Fruit fly (Drosophila melanogaster) whole organism, embryonic: ENCODE data around the gene UQCR-14.

Experiments used
- Aef1 ChIP-seq: fragments of 200-800 bp; sonication (Bioruptor generic); IDR thresholded peaks from 3 replicates; pipeline ENCODE4 v1.3.6; 2022; ENCODE audit warnings: missing biosample characterization, missing genetic modification characterization
- Bgb ChIP-seq: fragments of 200-800 bp; sonication (Bioruptor generic); IDR thresholded peaks from 2 replicates; pipeline ENCODE4 v1.3.6; 2022; ENCODE audit warnings: missing biosample characterization, missing genetic modification characterization; ENCODE audit not compliant: partially characterized antibody
- CG10543 ChIP-seq: fragments of 200-800 bp; sonication (Bioruptor generic); optimal IDR thresholded peaks from 3 replicates; lab custom pipeline; 2017; ENCODE audit warnings: missing biosample characterization, mild to moderate bottlenecking, missing genetic modification characterization, moderate library complexity
- CG10979 ChIP-seq: fragments of 200-800 bp; sonication (Bioruptor generic); optimal IDR thresholded peaks from 2 replicates; lab custom pipeline; 2018; ENCODE audit warnings: missing biosample characterization, mild to moderate bottlenecking, missing genetic modification characterization, moderate library complexity
- CG12769 ChIP-seq: fragments of 200-800 bp; sonication (Bioruptor generic); optimal IDR thresholded peaks from 2 replicates; lab custom pipeline; 2019; ENCODE audit warnings: missing biosample characterization, mild to moderate bottlenecking, missing genetic modification characterization, moderate library complexity
- CG13624 ChIP-seq: fragments of 200-800 bp; sonication (Bioruptor generic); optimal IDR thresholded peaks from 2 replicates; lab custom pipeline; 2016; ENCODE audit warnings: missing biosample characterization, missing genetic modification characterization
- CG13894 ChIP-seq: fragments of 200-800 bp; sonication (Bioruptor generic); optimal IDR thresholded peaks from 3 replicates; lab custom pipeline; 2018; ENCODE audit warnings: missing biosample characterization, mild to moderate bottlenecking, missing genetic modification characterization, moderate library complexity
- CG17328 ChIP-seq: fragments of 200-800 bp; sonication (Bioruptor generic); IDR thresholded peaks from 2 replicates; pipeline ENCODE4 v1.3.6; 2022; ENCODE audit warnings: missing biosample characterization, missing genetic modification characterization
- CG2116 ChIP-seq: fragments of 200-800 bp; sonication (Bioruptor generic); optimal IDR thresholded peaks from 3 replicates; lab custom pipeline; 2018; ENCODE audit warnings: missing biosample characterization, mild to moderate bottlenecking, missing genetic modification characterization
- CG32767 ChIP-seq: fragments of 200-800 bp; sonication (Bioruptor generic); IDR thresholded peaks from 2 replicates; pipeline ENCODE4 v1.3.6; 2022; ENCODE audit warnings: missing biosample characterization, missing genetic modification characterization
- CG34224 ChIP-seq: fragments of 200-800 bp; sonication (Bioruptor generic); IDR thresholded peaks from 3 replicates; pipeline ENCODE4 v1.3.6; 2022; ENCODE audit warnings: missing biosample characterization, missing genetic modification characterization; ENCODE audit not compliant: partially characterized antibody
- CG34376 ChIP-seq: fragments of 200-800 bp; sonication (Bioruptor generic); optimal IDR thresholded peaks from 2 replicates; lab custom pipeline; 2018; ENCODE audit warnings: missing biosample characterization, mild to moderate bottlenecking, missing genetic modification characterization
- CG3995 ChIP-seq: fragments of 200-800 bp; sonication (Bioruptor generic); optimal IDR thresholded peaks from 3 replicates; lab custom pipeline; 2016; ENCODE audit warnings: missing biosample characterization, missing genetic modification characterization
- CG4328 ChIP-seq: fragments of 200-800 bp; sonication (Bioruptor generic); optimal IDR thresholded peaks from 3 replicates; lab custom pipeline; 2017; ENCODE audit warnings: missing biosample characterization, missing genetic modification reagents, missing genetic modification characterization
- CG7745 ChIP-seq: fragments of 200-800 bp; sonication (Bioruptor generic); optimal IDR thresholded peaks from 2 replicates; lab custom pipeline; 2018; ENCODE audit warnings: missing biosample characterization, mild to moderate bottlenecking, missing genetic modification characterization, moderate library complexity
- CG8290 ChIP-seq, 3 experiments: fragments of 200-800 bp; sonication (Bioruptor generic); optimal IDR thresholded peaks; 2 replicates each; lab custom pipeline; 2016 to 2019; ENCODE audit warnings: missing biosample characterization in 3 of 3, missing genetic modification characterization in 3 of 3, mild to moderate bottlenecking in 2 of 3, moderate library complexity in 1 of 3
- CG9215 ChIP-seq: fragments of 200-800 bp; sonication (Bioruptor generic); IDR thresholded peaks from 2 replicates; pipeline ENCODE4 v1.3.6; 2022; ENCODE audit warnings: missing biosample characterization, missing genetic modification characterization
- CrebB ChIP-seq: fragments of 200-800 bp; sonication (Bioruptor generic); optimal IDR thresholded peaks from 3 replicates; lab custom pipeline; 2018; ENCODE audit warnings: missing biosample characterization, mild to moderate bottlenecking, missing genetic modification characterization
- Ets97D ChIP-seq: fragments of 200-800 bp; sonication (Bioruptor generic); optimal IDR thresholded peaks from 3 replicates; lab custom pipeline; 2016; ENCODE audit warnings: missing biosample characterization, missing genetic modification characterization
- Fer1 ChIP-seq: fragments of 200-800 bp; sonication (Bioruptor generic); optimal IDR thresholded peaks from 2 replicates; lab custom pipeline; 2017; ENCODE audit warnings: missing biosample characterization, mild to moderate bottlenecking, missing genetic modification characterization
- GATAe ChIP-seq: fragments of 200-800 bp; sonication (Bioruptor generic); conservative IDR thresholded peaks from 2 replicates; pipeline ENCODE4 v1.3.6; 2022; ENCODE audit warnings: missing biosample characterization, missing genetic modification characterization
- Hr78 ChIP-seq, 2 experiments: fragments of 200-800 bp in 1 of 2; fragments of >200 bp in 1 of 2; sonication (Bioruptor generic) in 1 of 2; optimal IDR thresholded peaks; 2 replicates each; lab custom pipeline; 2017 to 2019; ENCODE audit warnings: missing biosample characterization in 2 of 2, missing genetic modification characterization in 2 of 2, mild to moderate bottlenecking in 1 of 2, moderate library complexity in 1 of 2
- Med ChIP-seq: fragments of 200-800 bp; sonication (Bioruptor generic); peaks from one replicate; lab custom pipeline; 2016; ENCODE audit warnings: missing biosample characterization, missing genetic modification characterization, mild to moderate bottlenecking, inconsistent platforms, moderate library complexity
- Meics ChIP-seq: fragments of 200-800 bp; sonication (Bioruptor generic); optimal IDR thresholded peaks from 2 replicates; lab custom pipeline; 2017; ENCODE audit warnings: missing biosample characterization, mild to moderate bottlenecking, missing genetic modification characterization
- Pdp1 ChIP-seq, 2 experiments: fragments of 200-800 bp; sonication (Bioruptor generic); optimal IDR thresholded peaks; 3 replicates each; lab custom pipeline; 2016; ENCODE audit warnings: missing biosample characterization in 2 of 2, missing genetic modification characterization in 2 of 2, mild to moderate bottlenecking in 1 of 2, moderate library complexity in 1 of 2
- Sox102F ChIP-seq: fragments of 200-800 bp; sonication (Bioruptor generic); optimal IDR thresholded peaks from 2 replicates; lab custom pipeline; 2018; ENCODE audit warnings: missing biosample characterization, mild to moderate bottlenecking, missing genetic modification characterization, moderate library complexity
- Spps ChIP-seq: fragments of 200-800 bp; sonication (Bioruptor generic); optimal IDR thresholded peaks from 2 replicates; lab custom pipeline; 2018; ENCODE audit warnings: missing biosample characterization, mild to moderate bottlenecking, missing genetic modification characterization
- Stat92E ChIP-seq, 3 experiments: fragments of >200 bp in 2 of 3; fragments of 200-800 bp in 1 of 3; sonication (Bioruptor generic) in 1 of 3; optimal IDR thresholded peaks; 2 replicates each; lab custom pipeline; 2017 to 2019; ENCODE audit warnings: missing biosample characterization in 3 of 3, missing genetic modification characterization in 3 of 3, mild to moderate bottlenecking in 1 of 3, moderate library complexity in 1 of 3
- TFAM ChIP-seq: fragments of 200-800 bp; sonication (Bioruptor generic); optimal IDR thresholded peaks from 2 replicates; lab custom pipeline; 2017; ENCODE audit warnings: missing biosample characterization, missing genetic modification characterization, inconsistent platforms
- Vsx1 ChIP-seq: fragments of 200-800 bp; sonication (Bioruptor generic); optimal IDR thresholded peaks from 2 replicates; lab custom pipeline; 2017; ENCODE audit warnings: missing biosample characterization, mild to moderate bottlenecking, missing genetic modification characterization, missing genetic modification reagents
- al ChIP-seq: fragments of 200-800 bp; sonication (Bioruptor generic); IDR thresholded peaks from 2 replicates; pipeline ENCODE4 v1.3.6; 2022; ENCODE audit warnings: missing biosample characterization, missing genetic modification characterization
- bcd ChIP-seq: fragments of 200-800 bp; sonication (Bioruptor generic); optimal IDR thresholded peaks from 2 replicates; lab custom pipeline; 2017; ENCODE audit warnings: missing biosample characterization, mild to moderate bottlenecking, missing genetic modification characterization
- cwo ChIP-seq: fragments of 200-800 bp; sonication (Bioruptor generic); optimal IDR thresholded peaks from 3 replicates; lab custom pipeline; 2017; ENCODE audit warnings: missing biosample characterization, missing genetic modification characterization, mild to moderate bottlenecking, moderate library complexity, missing genetic modification reagents
- eve ChIP-seq, 2 experiments: fragments of >200 bp; optimal IDR thresholded peaks; 2 replicates each; lab custom pipeline; 2017; ENCODE audit warnings: missing biosample characterization in 2 of 2, missing genetic modification characterization in 2 of 2
- exex ChIP-seq: fragments of 200-800 bp; sonication (Bioruptor generic); optimal IDR thresholded peaks from 4 replicates; lab custom pipeline; 2018; ENCODE audit warnings: missing biosample characterization, mild to moderate bottlenecking, missing genetic modification characterization, moderate library complexity
- fd3F ChIP-seq: fragments of 200-800 bp; sonication (Bioruptor generic); optimal IDR thresholded peaks from 2 replicates; lab custom pipeline; 2018; ENCODE audit warnings: missing biosample characterization, mild to moderate bottlenecking, missing genetic modification characterization, moderate library complexity
- ftz-f1 ChIP-seq: fragments of 200-800 bp; sonication (Bioruptor generic); optimal IDR thresholded peaks from 2 replicates; lab custom pipeline; 2016; ENCODE audit warnings: missing biosample characterization, missing genetic modification characterization
- lab ChIP-seq: fragments of 200-800 bp; sonication (Bioruptor generic); optimal IDR thresholded peaks from 3 replicates; lab custom pipeline; 2017; ENCODE audit warnings: missing biosample characterization, missing genetic modification characterization, mild to moderate bottlenecking, moderate library complexity, missing genetic modification reagents
- mirr ChIP-seq: fragments of 200-800 bp; sonication (Bioruptor generic); optimal IDR thresholded peaks from 3 replicates; lab custom pipeline; 2018; ENCODE audit warnings: missing biosample characterization, mild to moderate bottlenecking, missing genetic modification characterization
- oc ChIP-seq: fragments of 200-800 bp; sonication (Bioruptor generic); optimal IDR thresholded peaks from 2 replicates; lab custom pipeline; 2018; ENCODE audit warnings: missing biosample characterization, mild to moderate bottlenecking, missing genetic modification characterization, moderate library complexity
- rib ChIP-seq: fragments of 200-800 bp; sonication (Bioruptor generic); IDR thresholded peaks from 2 replicates; pipeline ENCODE4 v1.3.6; 2022; ENCODE audit warnings: missing biosample characterization, missing genetic modification characterization
- sob ChIP-seq: fragments of 200-800 bp; sonication (Bioruptor generic); IDR thresholded peaks from 2 replicates; pipeline ENCODE4 v1.3.6; 2022; ENCODE audit warnings: missing biosample characterization, missing genetic modification characterization
- sqz ChIP-seq: fragments of 200-800 bp; sonication (Bioruptor generic); optimal IDR thresholded peaks from 3 replicates; lab custom pipeline; 2018; ENCODE audit warnings: missing biosample characterization, mild to moderate bottlenecking, missing genetic modification characterization
- stwl ChIP-seq: fragments of 200-800 bp; sonication (Bioruptor generic); optimal IDR thresholded peaks from 3 replicates; lab custom pipeline; 2018; ENCODE audit warnings: missing biosample characterization, mild to moderate bottlenecking, missing genetic modification characterization, moderate library complexity
- sug ChIP-seq: fragments of 200-800 bp; optimal IDR thresholded peaks from 2 replicates; lab custom pipeline; 2019; ENCODE audit warnings: missing biosample characterization, mild to moderate bottlenecking, missing genetic modification characterization, moderate library complexity
- vfl ChIP-seq: fragments of 200-800 bp; sonication (Bioruptor generic); optimal IDR thresholded peaks from 2 replicates; lab custom pipeline; 2016; ENCODE audit warnings: missing biosample characterization, missing genetic modification characterization
- vvl ChIP-seq: fragments of 200-800 bp; sonication (Bioruptor generic); IDR thresholded peaks from 2 replicates; pipeline ENCODE4 v1.3.6; 2022; ENCODE audit warnings: missing biosample characterization, missing genetic modification characterization

UQCR-14 gene

dm6 chrX:16281717-16282529 is 4.2 kb upstream of the UQCR-14 start:
- TF ChIP-seq Aef1 (no peak), Meics (GFP tag; lab: Kevin White, UChicago) (peak; percentile 7), CG10543 (peak; percentile 72), Bgb (GFP tag; lab: Robert Waterston, UW) (peak; percentile 26; the same call in 1 of the 2 replicates), Hr78 (GFP tag; optimal IDR thresholded peaks at IDR 0.05; lab: Kevin White, UChicago) (peak in 1 of 2 experiments; percentile 68), sqz (peak; percentile 73), sob (GFP tag; lab: Robert Waterston, UW) (0 out of 2 replicates have a peak, but pooled peaks have one; percentile 23), CG34376 (GFP tag; lab: Kevin White, UChicago) (peak; percentile 97), Vsx1 (GFP tag; lab: Kevin White, UChicago) (peak; percentile 27), mirr (GFP tag; lab: Kevin White, UChicago) (peak; percentile 83), TFAM (GFP tag; lab: Kevin White, UChicago) (no peak), CG3995 (GFP tag; lab: Kevin White, UChicago) (no peak), CG4328 (peak; percentile 11), stwl (tag; lab: Kevin White, UChicago) (no peak), al (no peak), CG7745 (peak; percentile 17), CG8290 (GFP tag; optimal IDR thresholded peaks at IDR 0.05; lab: Kevin White, UChicago) (no peak), CG8290 (tag; optimal IDR thresholded peaks at IDR 0.05; lab: Kevin White, UChicago) (peak in 1 of 2 experiments; percentile 60), Spps (tag; lab: Kevin White, UChicago) (no peak), GATAe (GFP tag; lab: Robert Waterston, UW) (peak; percentile 31), vfl (GFP tag; lab: Kevin White, UChicago) (no peak), Ets97D (GFP tag; lab: Kevin White, UChicago) (no peak), lab (GFP tag; lab: Kevin White, UChicago) (peak; percentile 47), CG13624 (GFP tag; lab: Kevin White, UChicago) (peak; percentile 3), CrebB (no peak), bcd (GFP tag; lab: Kevin White, UChicago) (peak; percentile 11), Sox102F (GFP tag; lab: Kevin White, UChicago) (no peak), CG9215 (no peak), Stat92E (GFP tag; optimal IDR thresholded peaks at IDR 0.05; lab: Kevin White, UChicago) (no peak), CG32767 (GFP tag; lab: Robert Waterston, UW) (peak; percentile 56; the same call in 1 of the 2 replicates), rib (GFP tag; lab: Robert Waterston, UW) (peak; percentile 63), Fer1 (no peak), CG34224 (no peak), CG2116 (GFP tag; lab: Kevin White, UChicago) (no peak), CG13894 (tag; lab: Kevin White, UChicago) (peak; percentile 21), oc (tag; lab: Kevin White, UChicago) (peak; percentile 24), Pdp1 (GFP tag; optimal IDR thresholded peaks at IDR 0.05; lab: Kevin White, UChicago) (peak in 1 of 2 experiments; percentile 22), CG12769 (peak; percentile 42), fd3F (GFP tag; lab: Kevin White, UChicago) (no peak), exex (tag; lab: Kevin White, UChicago) (peak; percentile 88), ftz-f1 (GFP tag; lab: Kevin White, UChicago) (peak; percentile 39), vvl (GFP tag; lab: Robert Waterston, UW) (0 out of 2 replicates have a peak, but pooled peaks have one; percentile 34), CG10979 (tag; lab: Kevin White, UChicago) (no peak), eve (GFP tag; optimal IDR thresholded peaks at IDR 0.05; lab: Kevin White, UChicago) (peak in 1 of 2 experiments; percentile 30), cwo (GFP tag; lab: Kevin White, UChicago) (peak; percentile 43), CG17328 (GFP tag; lab: Robert Waterston, UW) (no peak), sug (tag; lab: Kevin White, UChicago) (peak; percentile 97), Med (GFP tag; lab: Kevin White, UChicago) (peak; percentile 69)
